Fruit fly (Drosophila melanogaster) whole organism, embryonic: ENCODE data around the gene CG42638.

ENCODE experiments used
- Blimp-1 ChIP-seq: fragments of 200-800 bp; sonication (Bioruptor generic); optimal IDR thresholded peaks from 3 replicates; lab custom pipeline; 2018; ENCODE audit warnings: missing biosample characterization, missing genetic modification characterization, mild to moderate bottlenecking, moderate library complexity, missing genetic modification reagents
- CG10147 ChIP-seq: fragments of 200-800 bp; sonication (Bioruptor generic); optimal IDR thresholded peaks from 2 replicates; lab custom pipeline; 2019; ENCODE audit warnings: missing biosample characterization, mild to moderate bottlenecking, missing genetic modification characterization, moderate library complexity
- CG10959 ChIP-seq: fragments of 200-800 bp; sonication (Bioruptor generic); IDR thresholded peaks from 2 replicates; pipeline ENCODE4 v1.3.6; 2022; ENCODE audit warnings: missing biosample characterization, missing genetic modification characterization
- CG13775 ChIP-seq: fragments of 200-800 bp; sonication (Bioruptor generic); optimal IDR thresholded peaks from 3 replicates; lab custom pipeline; 2017; ENCODE audit warnings: missing biosample characterization, mild to moderate bottlenecking, missing genetic modification characterization
- CG14014 ChIP-seq: fragments of 200-800 bp; sonication (Bioruptor generic); IDR thresholded peaks from 2 replicates; pipeline ENCODE4 v1.3.6; 2022; ENCODE audit warnings: missing biosample characterization, missing genetic modification characterization
- CG1529 ChIP-seq: fragments of 200-800 bp; sonication (Bioruptor generic); optimal IDR thresholded peaks from 3 replicates; lab custom pipeline; 2018; ENCODE audit warnings: missing biosample characterization, missing genetic modification characterization
- CG1603 ChIP-seq: fragments of 200-800 bp; sonication (Bioruptor generic); optimal IDR thresholded peaks from 2 replicates; lab custom pipeline; 2019; ENCODE audit warnings: missing biosample characterization, mild to moderate bottlenecking, missing genetic modification characterization, moderate library complexity
- CG16779 ChIP-seq: fragments of 200-800 bp; sonication (Bioruptor generic); IDR thresholded peaks from 2 replicates; pipeline ENCODE4 v1.3.6; 2022; ENCODE audit warnings: missing biosample characterization, missing genetic modification characterization
- CG18011 ChIP-seq: fragments of 200-800 bp; sonication (Bioruptor generic); optimal IDR thresholded peaks from 2 replicates; lab custom pipeline; 2017; ENCODE audit warnings: missing biosample characterization, missing genetic modification characterization, mild to moderate bottlenecking, moderate library complexity, missing genotype
- CG30020 ChIP-seq: fragments of 200-800 bp; optimal IDR thresholded peaks from 2 replicates; lab custom pipeline; 2019; ENCODE audit warnings: missing biosample characterization, mild to moderate bottlenecking, missing genetic modification characterization, moderate library complexity
- CG30431 ChIP-seq: fragments of 200-800 bp; sonication (Bioruptor generic); optimal IDR thresholded peaks from 2 replicates; lab custom pipeline; 2017; ENCODE audit warnings: missing biosample characterization, missing genetic modification characterization
- CG32767 ChIP-seq: fragments of 200-800 bp; sonication (Bioruptor generic); IDR thresholded peaks from 2 replicates; pipeline ENCODE4 v1.3.6; 2022; ENCODE audit warnings: missing biosample characterization, missing genetic modification characterization
- CG33213 ChIP-seq: fragments of 200-800 bp; sonication (Bioruptor generic); optimal IDR thresholded peaks from 3 replicates; lab custom pipeline; 2016; ENCODE audit warnings: missing biosample characterization, missing genetic modification characterization
- CG3726 ChIP-seq: fragments of 200-800 bp; sonication (Bioruptor generic); IDR thresholded peaks from 3 replicates; pipeline ENCODE4, ENCODE4 v1.3.6; 2022; ENCODE audit warnings: missing biosample characterization, missing genetic modification characterization
- CG3995 ChIP-seq: fragments of 200-800 bp; sonication (Bioruptor generic); optimal IDR thresholded peaks from 3 replicates; lab custom pipeline; 2016; ENCODE audit warnings: missing biosample characterization, missing genetic modification characterization
- CG4404 ChIP-seq: fragments of 200-800 bp; sonication (Bioruptor generic); IDR thresholded peaks from 2 replicates; pipeline ENCODE4 v1.3.6; 2022; ENCODE audit warnings: missing biosample characterization, missing genetic modification characterization
- CG4424 ChIP-seq: fragments of 200-800 bp; sonication (Bioruptor generic); optimal IDR thresholded peaks from 3 replicates; lab custom pipeline; 2016; ENCODE audit warnings: missing biosample characterization, missing genetic modification characterization
- CG5245 ChIP-seq: fragments of 200-800 bp; sonication (Bioruptor generic); optimal IDR thresholded peaks from 3 replicates; lab custom pipeline; 2016; ENCODE audit warnings: missing biosample characterization, missing genetic modification characterization
- CG7556 ChIP-seq: fragments of 200-800 bp; sonication (Bioruptor generic); optimal IDR thresholded peaks from 2 replicates; lab custom pipeline; 2017; ENCODE audit warnings: missing biosample characterization, mild to moderate bottlenecking, missing genetic modification characterization
- Eip74EF ChIP-seq, 2 experiments: fragments of 200-800 bp in 1 of 2; fragments of >200 bp in 1 of 2; sonication (Bioruptor generic) in 1 of 2; optimal IDR thresholded peaks; 2 replicates each; lab custom pipeline; 2017 to 2019; ENCODE audit warnings: missing biosample characterization in 2 of 2, missing genetic modification characterization in 2 of 2, mild to moderate bottlenecking in 1 of 2, moderate library complexity in 1 of 2
- HLH3B ChIP-seq: fragments of 200-800 bp; sonication (Bioruptor generic); IDR thresholded peaks from 2 replicates; pipeline ENCODE4 v1.3.6; 2022; ENCODE audit warnings: missing biosample characterization, missing genetic modification characterization
- HLH54F ChIP-seq: fragments of 200-800 bp; sonication (Bioruptor generic); optimal IDR thresholded peaks from 3 replicates; lab custom pipeline; 2016; ENCODE audit warnings: missing biosample characterization, missing genetic modification characterization
- HLHmδ ChIP-seq: fragments of 200-800 bp; sonication (Bioruptor generic); optimal IDR thresholded peaks from 2 replicates; lab custom pipeline; 2018; ENCODE audit warnings: missing biosample characterization, mild to moderate bottlenecking, missing genetic modification characterization, moderate library complexity
- HmgD ChIP-seq: fragments of 200-800 bp; sonication (Bioruptor generic); optimal IDR thresholded peaks from 3 replicates; lab custom pipeline; 2016; ENCODE audit warnings: missing biosample characterization, missing genetic modification characterization
- Jarid2 ChIP-seq: fragments of 200-800 bp; sonication (Bioruptor generic); optimal IDR thresholded peaks from 3 replicates; lab custom pipeline; 2017; ENCODE audit warnings: mild to moderate bottlenecking, missing biosample characterization, missing genetic modification reagents, missing genetic modification characterization
- Med ChIP-seq: fragments of 200-800 bp; sonication (Bioruptor generic); peaks from one replicate; lab custom pipeline; 2016; ENCODE audit warnings: missing biosample characterization, missing genetic modification characterization, mild to moderate bottlenecking, inconsistent platforms, moderate library complexity
- Poxn ChIP-seq: fragments of 200-800 bp; sonication (Bioruptor generic); IDR thresholded peaks from 2 replicates; pipeline ENCODE4 v1.3.6; 2022; ENCODE audit warnings: missing biosample characterization, missing genetic modification characterization
- amos ChIP-seq: fragments of 200-800 bp; sonication (Bioruptor generic); IDR thresholded peaks from 2 replicates; pipeline ENCODE4 v1.3.6; 2022; ENCODE audit warnings: missing biosample characterization, missing genetic modification characterization; ENCODE audit not compliant: partially characterized antibody
- ara ChIP-seq: fragments of 200-800 bp; sonication (Bioruptor generic); IDR thresholded peaks from 2 replicates; pipeline ENCODE4 v1.3.6; 2022; ENCODE audit warnings: missing biosample characterization, missing genetic modification characterization
- ato ChIP-seq: fragments of 200-800 bp; sonication (Bioruptor generic); IDR thresholded peaks from 2 replicates; pipeline ENCODE4 v1.3.6; 2022; ENCODE audit warnings: missing biosample characterization, missing genetic modification characterization; ENCODE audit not compliant: partially characterized antibody
- bbx ChIP-seq: fragments of 200-800 bp; sonication (Bioruptor generic); IDR thresholded peaks from 2 replicates; pipeline ENCODE4 v1.3.6; 2022; ENCODE audit warnings: missing biosample characterization, missing genetic modification characterization; ENCODE audit not compliant: partially characterized antibody
- corto ChIP-seq: fragments of 200-800 bp; sonication (Bioruptor generic); optimal IDR thresholded peaks from 2 replicates; lab custom pipeline; 2016; ENCODE audit warnings: missing biosample characterization, mild to moderate bottlenecking, missing genetic modification characterization, moderate library complexity
- crp ChIP-seq, 2 experiments: fragments of 200-800 bp; sonication (Bioruptor generic); optimal IDR thresholded peaks; 2 replicates in 1 of 2; 3 replicates in 1 of 2; lab custom pipeline; 2017; ENCODE audit warnings: missing biosample characterization in 2 of 2, missing genetic modification characterization in 2 of 2, mild to moderate bottlenecking in 1 of 2, moderate library complexity in 1 of 2
- cwo ChIP-seq: fragments of 200-800 bp; sonication (Bioruptor generic); optimal IDR thresholded peaks from 3 replicates; lab custom pipeline; 2017; ENCODE audit warnings: missing biosample characterization, missing genetic modification characterization, mild to moderate bottlenecking, moderate library complexity, missing genetic modification reagents
- eve ChIP-seq, 2 experiments: fragments of >200 bp; optimal IDR thresholded peaks; 2 replicates each; lab custom pipeline; 2017; ENCODE audit warnings: missing biosample characterization in 2 of 2, missing genetic modification characterization in 2 of 2
- fu2 ChIP-seq: fragments of 200-800 bp; sonication (Bioruptor generic); optimal IDR thresholded peaks from 2 replicates; lab custom pipeline; 2016; ENCODE audit warnings: missing biosample characterization, missing genetic modification characterization
- gsb ChIP-seq: fragments of 200-800 bp; sonication (Bioruptor generic); IDR thresholded peaks from 2 replicates; pipeline ENCODE4 v1.3.6; 2022; ENCODE audit warnings: missing biosample characterization, missing genetic modification characterization
- ken ChIP-seq: fragments of 200-800 bp; sonication (Bioruptor generic); IDR thresholded peaks from 3 replicates; pipeline ENCODE4 v1.3.6; 2022; ENCODE audit warnings: missing biosample characterization, missing genetic modification characterization
- lmd ChIP-seq: fragments of 200-800 bp; sonication (Bioruptor generic); IDR thresholded peaks from 2 replicates; pipeline ENCODE4 v1.3.6; 2022; ENCODE audit warnings: missing biosample characterization, missing genetic modification characterization
- odd ChIP-seq: fragments of 200-800 bp; sonication (Bioruptor generic); optimal IDR thresholded peaks from 2 replicates; lab custom pipeline; 2017; ENCODE audit warnings: missing biosample characterization, mild to moderate bottlenecking, missing genetic modification characterization
- otp ChIP-seq: fragments of 200-800 bp; sonication (Bioruptor generic); IDR thresholded peaks from 3 replicates; pipeline ENCODE4, ENCODE4 v1.3.6; 2022; ENCODE audit warnings: missing biosample characterization, missing genetic modification characterization
- peb ChIP-seq: fragments of 200-800 bp; sonication (Bioruptor generic); IDR thresholded peaks from 2 replicates; pipeline ENCODE4 v1.3.6; 2022; ENCODE audit warnings: missing biosample characterization, missing genetic modification characterization
- pnt ChIP-seq: fragments of 200-800 bp; sonication (Bioruptor generic); optimal IDR thresholded peaks from 3 replicates; lab custom pipeline; 2016; ENCODE audit warnings: missing biosample characterization, missing genetic modification characterization
- psq ChIP-seq: fragments of 200-800 bp; sonication (Bioruptor generic); optimal IDR thresholded peaks from 2 replicates; lab custom pipeline; 2017; ENCODE audit warnings: missing biosample characterization, missing genetic modification characterization
- slou ChIP-seq: fragments of 200-800 bp; sonication (Bioruptor generic); optimal IDR thresholded peaks from 3 replicates; lab custom pipeline; 2016; ENCODE audit warnings: missing biosample characterization, missing genetic modification characterization
- so ChIP-seq: fragments of 200-800 bp; sonication (Bioruptor generic); IDR thresholded peaks from 3 replicates; pipeline ENCODE4 v1.3.6; 2022; ENCODE audit warnings: missing biosample characterization, missing genetic modification characterization
- unc-4 ChIP-seq: fragments of 200-800 bp; sonication (Bioruptor generic); IDR thresholded peaks from 2 replicates; pipeline ENCODE4 v1.3.6; 2022; ENCODE audit warnings: missing biosample characterization, missing genetic modification characterization; ENCODE audit not compliant: partially characterized antibody
- vfl ChIP-seq: fragments of 200-800 bp; sonication (Bioruptor generic); optimal IDR thresholded peaks from 2 replicates; lab custom pipeline; 2016; ENCODE audit warnings: missing biosample characterization, missing genetic modification characterization

The CG42638 gene

DNA sequence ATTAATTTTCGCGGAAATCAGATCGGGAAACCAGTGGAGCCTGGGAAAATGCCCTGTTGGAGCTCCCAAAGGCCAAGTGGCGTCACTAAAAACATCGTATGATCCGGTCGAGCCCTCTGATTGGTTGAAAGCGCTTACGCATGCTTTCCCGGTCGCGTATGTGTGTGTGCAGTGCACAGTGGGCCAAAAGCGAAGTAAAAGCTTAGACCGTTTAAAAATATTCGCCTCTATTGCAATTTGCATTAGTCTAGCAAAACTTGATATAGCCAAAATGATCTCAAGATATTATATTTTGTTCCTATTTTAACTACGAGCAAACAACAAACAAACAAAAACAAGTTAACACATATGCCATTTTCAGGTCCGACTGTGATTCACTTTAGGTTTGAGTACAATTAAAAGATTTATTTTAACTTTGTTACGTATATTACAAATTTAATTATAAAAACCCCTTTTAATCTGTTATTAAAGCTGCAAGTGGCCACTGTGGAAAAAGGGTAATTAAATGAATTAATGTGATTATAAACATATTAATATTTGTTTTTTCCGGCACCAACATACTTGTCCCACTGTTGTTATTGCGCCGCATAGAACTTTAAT is 44.8 kb upstream of the CG42638 start (continued):
- TF ChIP-seq CG10147 (GFP tag; lab: Kevin White, UChicago), result peak; percentile 87
- TF ChIP-seq CG3726, result no peak
- TF ChIP-seq ara (GFP tag; lab: Robert Waterston, UW), result peak; percentile 54; the same call in 1 of the 2 replicates
- peak; percentile 69 for TF ChIP-seq CG1603 (tag; lab: Kevin White, UChicago)
- no peak for TF ChIP-seq HLHmδ
- TF ChIP-seq Blimp-1 (GFP tag; lab: Kevin White, UChicago), result peak; percentile 74
- no peak; the same call in 1 of the 2 replicates for TF ChIP-seq amos (GFP tag; lab: Robert Waterston, UW)
- peak; percentile 72 for TF ChIP-seq slou (GFP tag; lab: Kevin White, UChicago)
- TF ChIP-seq HmgD (GFP tag; lab: Kevin White, UChicago), result peak; percentile 31
- TF ChIP-seq vfl (GFP tag; lab: Kevin White, UChicago), result peak; percentile 64
- TF ChIP-seq odd (GFP tag; lab: Kevin White, UChicago), result peak; percentile 93
- peak; percentile 46 for TF ChIP-seq pnt (GFP tag; lab: Kevin White, UChicago)
- TF ChIP-seq Jarid2 (GFP tag; lab: Kevin White, UChicago), result peak; percentile 61
- TF ChIP-seq CG14014 (GFP tag; lab: Robert Waterston, UW), result peak; percentile 73
- TF ChIP-seq CG5245 (GFP tag; lab: Kevin White, UChicago), result peak; percentile 44
- peak; percentile 88 for TF ChIP-seq cwo (GFP tag; lab: Kevin White, UChicago)
- peak; percentile 63; the same call in 1 of the 2 replicates for TF ChIP-seq CG16779 (GFP tag; lab: Robert Waterston, UW)
- TF ChIP-seq CG4424 (GFP tag; lab: Kevin White, UChicago), result peak; percentile 86
- peak; percentile 77 for TF ChIP-seq corto (GFP tag; lab: Kevin White, UChicago)
- peak; percentile 60 for TF ChIP-seq ken
- peak; percentile 63 for TF ChIP-seq HLH3B (GFP tag; lab: Robert Waterston, UW)
- TF ChIP-seq fu2, result peak; percentile 71
- TF ChIP-seq CG7556 (GFP tag; lab: Kevin White, UChicago), result peak; percentile 95
- TF ChIP-seq bbx (GFP tag; lab: Robert Waterston, UW), result peak; percentile 62; the same call in 1 of the 2 replicates
- no peak for TF ChIP-seq eve (GFP tag; optimal IDR thresholded peaks at IDR 0.05; lab: Kevin White, UChicago)
- TF ChIP-seq unc-4 (GFP tag; lab: Robert Waterston, UW), result no peak
- TF ChIP-seq CG13775, result peak; percentile 87
- 0 out of 2 replicates have a peak, but pooled peaks have one; percentile 3 for TF ChIP-seq Poxn (GFP tag; lab: Robert Waterston, UW)
- peak; percentile 13 for TF ChIP-seq psq (GFP tag; lab: Kevin White, UChicago)
- 0 out of 2 replicates have a peak, but pooled peaks have one; percentile 32 for TF ChIP-seq CG4404 (GFP tag; lab: Robert Waterston, UW)
- peak; percentile 52 for TF ChIP-seq CG30431
- TF ChIP-seq gsb, result peak; percentile 80; the same call in 1 of the 2 replicates
- TF ChIP-seq HLH54F (GFP tag; lab: Kevin White, UChicago), result peak; percentile 74
- TF ChIP-seq CG18011, result peak; percentile 74
- peak; percentile 67 for TF ChIP-seq so
- TF ChIP-seq CG32767 (GFP tag; lab: Robert Waterston, UW), result peak; percentile 62
- peak; percentile 41 for TF ChIP-seq CG30020 (tag; lab: Kevin White, UChicago)
- peak; percentile 56; the same call in 1 of the 3 replicates for TF ChIP-seq otp (GFP tag; lab: Robert Waterston, UW)
- TF ChIP-seq CG33213 (GFP tag; lab: Kevin White, UChicago), result peak; percentile 45
- peak; percentile 72 for TF ChIP-seq lmd (GFP tag; lab: Robert Waterston, UW)
- TF ChIP-seq peb (GFP tag; lab: Robert Waterston, UW), result peak; percentile 12; the same call in 1 of the 2 replicates
- peak; percentile 73 for TF ChIP-seq CG1529 (GFP tag; lab: Kevin White, UChicago)
- TF ChIP-seq Eip74EF (GFP tag; optimal IDR thresholded peaks at IDR 0.05; lab: Kevin White, UChicago), result peak in 1 of 2 experiments; percentile 90
- TF ChIP-seq CG3995 (GFP tag; lab: Kevin White, UChicago), result peak; percentile 54
- no peak for TF ChIP-seq crp (GFP tag; optimal IDR thresholded peaks at IDR 0.05; lab: Kevin White, UChicago)
- TF ChIP-seq ato (GFP tag; lab: Robert Waterston, UW), result peak; percentile 44; the same call in 1 of the 2 replicates
- no peak for TF ChIP-seq CG10959 (GFP tag; lab: Robert Waterston, UW)
- TF ChIP-seq Med (GFP tag; lab: Kevin White, UChicago), result peak; percentile 96
